Fruit fly (Drosophila melanogaster) whole organism, pupa: ENCODE results near the gene fzr.
A peak's percentile ranks its signal among the peaks of the same experiment; 100 is the strongest.

Experiments used
- CG10348 ChIP-seq: fragments of 200-800 bp; sonication (Bioruptor generic); IDR thresholded peaks from 2 replicates; pipeline ENCODE4 v1.3.6; 2022; ENCODE audit warnings: missing biosample characterization, missing genetic modification characterization
- CG12605 ChIP-seq: fragments of 200-800 bp; sonication (Bioruptor generic); IDR thresholded peaks from 2 replicates; pipeline ENCODE4 v1.3.6; 2022; ENCODE audit warnings: missing biosample characterization, missing genetic modification characterization
- CG13204 ChIP-seq: fragments of 200-800 bp; sonication (Bioruptor generic); optimal IDR thresholded peaks from 2 replicates; lab custom pipeline; 2018; ENCODE audit warnings: missing biosample characterization, mild to moderate bottlenecking, missing genetic modification characterization, moderate library complexity
- CG14655 ChIP-seq: fragments of 200-800 bp; sonication (Bioruptor generic); optimal IDR thresholded peaks from 3 replicates; lab custom pipeline; 2017; ENCODE audit warnings: mild to moderate bottlenecking, missing biosample characterization, missing genetic modification reagents, missing genetic modification characterization
- CG15710 ChIP-seq: fragments of 200-800 bp; sonication (Bioruptor generic); optimal IDR thresholded peaks from 2 replicates; lab custom pipeline; 2018; ENCODE audit warnings: missing biosample characterization, mild to moderate bottlenecking, missing genetic modification characterization, moderate library complexity
- CG17806 ChIP-seq: fragments of 200-800 bp; sonication (Bioruptor generic); optimal IDR thresholded peaks from 2 replicates; lab custom pipeline; 2018; ENCODE audit warnings: missing biosample characterization, mild to moderate bottlenecking, missing genetic modification characterization, moderate library complexity
- CG32121 ChIP-seq: fragments of 200-800 bp; sonication (Bioruptor generic); IDR thresholded peaks from 2 replicates; pipeline ENCODE4 v1.3.6; 2022; ENCODE audit warnings: missing biosample characterization, missing genetic modification characterization
- CG34367 ChIP-seq: fragments of 200-800 bp; sonication (Bioruptor generic); optimal IDR thresholded peaks from 2 replicates; lab custom pipeline; 2018; ENCODE audit warnings: missing biosample characterization, mild to moderate bottlenecking, missing genetic modification characterization
- CG4496 ChIP-seq: fragments of 200-800 bp; sonication (Bioruptor generic); IDR thresholded peaks from 3 replicates; pipeline ENCODE4 v1.3.6; 2022; ENCODE audit warnings: missing biosample characterization, missing genetic modification characterization
- CG8159 ChIP-seq: fragments of 200-800 bp; sonication (Bioruptor generic); optimal IDR thresholded peaks from 3 replicates; lab custom pipeline; 2018; ENCODE audit warnings: missing biosample characterization, mild to moderate bottlenecking, missing genetic modification characterization, moderate library complexity
- CG8301 ChIP-seq: fragments of 200-800 bp; sonication (Bioruptor generic); optimal IDR thresholded peaks from 2 replicates; lab custom pipeline; 2018; ENCODE audit warnings: missing biosample characterization, mild to moderate bottlenecking, missing genetic modification characterization
- CG9948 ChIP-seq: fragments of 200-800 bp; sonication (Bioruptor generic); optimal IDR thresholded peaks from 2 replicates; lab custom pipeline; 2018; ENCODE audit warnings: missing biosample characterization, mild to moderate bottlenecking, missing genetic modification characterization, moderate library complexity
- D1 ChIP-seq: fragments of 200-800 bp; sonication (Bioruptor generic); optimal IDR thresholded peaks from 2 replicates; lab custom pipeline; 2018; ENCODE audit warnings: missing biosample characterization, mild to moderate bottlenecking, missing genetic modification characterization, moderate library complexity
- EcR ChIP-seq: fragments of 200-800 bp; sonication (Bioruptor generic); optimal IDR thresholded peaks from 3 replicates; lab custom pipeline; 2019; ENCODE audit warnings: missing biosample characterization, missing genetic modification characterization, mild to moderate bottlenecking, moderate library complexity, missing genetic modification reagents
- Ets98B ChIP-seq: fragments of 200-800 bp; sonication (Bioruptor generic); IDR thresholded peaks from 2 replicates; pipeline ENCODE4 v1.3.6; 2022; ENCODE audit warnings: missing biosample characterization, missing genetic modification characterization
- Pif1A ChIP-seq: fragments of 200-800 bp; sonication (Bioruptor generic); optimal IDR thresholded peaks from 3 replicates; lab custom pipeline; 2016; ENCODE audit warnings: missing biosample characterization, missing genetic modification characterization
- Pif1B ChIP-seq: fragments of 200-800 bp; sonication (Bioruptor generic); optimal IDR thresholded peaks from 3 replicates; lab custom pipeline; 2016; ENCODE audit warnings: missing biosample characterization, missing genetic modification characterization
- Snoo ChIP-seq: fragments of 200-800 bp; sonication (Bioruptor generic); optimal IDR thresholded peaks from 3 replicates; lab custom pipeline; 2017; ENCODE audit warnings: missing biosample characterization, mild to moderate bottlenecking, missing genetic modification characterization, inconsistent platforms
- fd96Ca ChIP-seq: fragments of 200-800 bp; sonication (Bioruptor generic); IDR thresholded peaks from 3 replicates; pipeline ENCODE4 v1.3.6; 2022; ENCODE audit warnings: missing biosample characterization, missing genetic modification characterization
- gl ChIP-seq: fragments of 200-800 bp; sonication (Bioruptor generic); optimal IDR thresholded peaks from 2 replicates; lab custom pipeline; 2018; ENCODE audit warnings: missing biosample characterization, mild to moderate bottlenecking, missing genetic modification characterization
- rn ChIP-seq: fragments of 200-800 bp; sonication (Bioruptor generic); IDR thresholded peaks from 2 replicates; pipeline ENCODE4 v1.3.6; 2022; ENCODE audit warnings: missing biosample characterization, missing genetic modification characterization

The fzr gene

DNA sequence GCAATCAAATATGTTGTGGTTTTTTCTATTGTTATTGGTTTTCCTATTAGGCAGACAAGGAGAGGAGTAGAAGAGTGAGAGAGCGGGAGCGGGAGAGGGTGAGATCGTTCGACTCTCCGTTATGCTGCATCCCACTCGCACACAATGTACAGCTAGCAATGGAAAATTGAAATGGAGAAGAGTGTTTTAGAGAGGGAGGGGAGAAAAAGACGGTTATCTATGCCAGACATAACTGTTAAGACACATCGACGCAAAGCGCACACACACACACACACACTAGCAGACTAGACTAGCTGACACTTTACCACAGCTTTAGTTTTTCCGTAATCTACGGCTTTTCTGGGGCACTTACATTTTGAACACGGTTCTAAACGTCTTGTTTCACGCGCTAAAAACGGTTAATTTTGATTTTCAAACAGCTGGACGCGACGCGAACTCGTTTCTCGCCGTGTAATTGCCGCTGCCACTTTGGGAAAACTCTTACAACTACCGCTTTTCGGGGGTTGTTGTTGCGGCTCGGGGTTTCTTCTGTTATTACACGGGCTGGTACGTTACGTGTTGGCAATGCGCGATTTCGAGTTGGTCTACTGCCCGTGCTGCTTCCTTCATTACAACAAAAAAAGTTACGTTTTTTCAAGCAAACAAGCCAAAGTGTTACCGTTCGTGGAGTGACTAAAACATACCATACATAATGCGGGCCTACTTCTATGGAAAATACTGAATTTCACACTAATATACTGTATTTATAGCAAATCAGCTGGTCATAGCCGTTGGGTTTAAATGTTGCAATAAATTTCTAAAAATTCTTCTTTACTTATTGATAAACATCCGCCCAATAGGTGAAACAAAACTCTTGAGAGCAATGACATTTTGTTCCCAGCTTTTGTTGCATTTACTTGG lies at the start of gene fzr:
fzr (minus strand) TSS at position 625 of the 900 bp plus-strand sequence.
- TF ChIP-seq CG4496: peak; percentile 16; the same call in 1 of the 3 replicates
- TF ChIP-seq CG10348 (GFP tag; lab: Robert Waterston, UW): no peak

DNA sequence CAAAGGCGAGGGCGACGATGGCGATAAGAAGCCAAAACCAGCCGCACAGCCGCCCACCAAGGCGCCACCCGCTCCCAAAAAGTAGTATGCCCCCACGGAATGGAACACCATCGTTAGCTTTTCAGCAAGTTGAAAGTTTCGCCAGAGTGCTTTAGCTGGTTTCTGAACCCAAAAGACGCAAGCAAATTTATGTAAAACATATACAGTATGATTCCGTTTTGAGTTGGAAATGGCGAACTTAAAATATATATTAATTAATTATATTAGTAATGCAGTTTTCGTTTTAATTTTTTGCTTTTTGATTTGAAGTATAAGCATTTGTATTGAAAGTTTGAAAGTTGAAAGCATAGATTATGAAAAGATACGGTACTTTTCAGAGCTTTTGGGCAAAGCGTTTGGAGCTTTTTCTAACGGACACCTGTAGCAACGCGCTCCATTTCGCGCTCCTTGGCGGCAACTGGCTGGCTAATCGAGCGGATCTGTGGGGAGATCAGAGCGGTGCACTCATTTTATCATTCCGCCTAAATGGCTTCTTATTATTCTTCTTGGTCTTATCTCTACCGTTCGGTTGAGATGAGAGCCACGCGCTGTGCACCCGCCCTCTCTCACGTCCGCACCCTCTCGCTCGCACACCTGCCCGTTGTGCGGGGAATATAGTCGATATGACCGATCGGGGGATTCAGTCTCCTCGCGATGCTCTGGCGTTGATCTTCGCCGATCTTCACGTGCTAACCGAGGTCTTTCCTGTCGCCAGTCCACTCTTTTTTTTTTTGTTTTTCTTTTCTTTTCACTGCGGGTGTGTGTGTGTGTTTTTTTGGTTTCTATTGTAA lies 28.1 kb upstream of the fzr start, which contains the start of gene Proc-R:
Proc-R (plus strand) TSS at position 680 of the 830 bp plus-strand sequence.
- TF ChIP-seq rn (GFP tag; lab: Robert Waterston, UW) (no peak), CG4496 (peak; percentile 42; the same call in 1 of the 3 replicates), CG12605 (GFP tag; lab: Robert Waterston, UW) (0 out of 2 replicates have a peak, but pooled peaks have one; percentile 24), CG34367 (tag; lab: Kevin White, UChicago) (no peak), D1 (tag; lab: Kevin White, UChicago) (no peak), CG32121 (GFP tag; lab: Robert Waterston, UW) (peak; percentile 42; the same call in 1 of the 2 replicates), Pif1A (GFP tag; lab: Kevin White, UChicago) (no peak)

DNA sequence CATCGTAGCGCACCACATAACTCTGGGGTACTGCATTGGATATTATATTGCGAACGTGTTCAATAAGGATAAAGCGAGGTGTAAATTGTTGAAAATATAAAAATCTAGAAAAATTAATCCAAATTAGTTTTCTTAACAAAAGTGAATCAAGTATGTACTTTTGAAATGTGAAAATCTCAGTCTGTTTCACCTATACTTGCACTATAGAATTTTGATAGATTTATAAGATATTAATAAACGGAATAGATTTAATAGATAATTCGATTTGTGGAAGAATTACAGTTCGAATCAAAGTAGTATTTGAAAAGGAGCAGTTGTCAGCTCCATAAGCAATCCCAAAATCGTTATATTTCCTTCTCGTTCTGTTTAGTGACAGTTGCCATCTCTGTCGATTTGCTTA lies 25.7 kb upstream of the fzr start, which contains the start of gene CG7024:
CG7024 (plus strand) TSS at position 301 of the 400 bp plus-strand sequence.
- no peak for TF ChIP-seq rn (GFP tag; lab: Robert Waterston, UW)
- no peak for TF ChIP-seq CG8301
- TF ChIP-seq EcR (GFP tag; lab: Kevin White, UChicago): no peak
- no peak for TF ChIP-seq gl (tag; lab: Kevin White, UChicago)
- TF ChIP-seq D1 (tag; lab: Kevin White, UChicago): no peak
- TF ChIP-seq Ets98B (GFP tag; lab: Robert Waterston, UW): no peak
- no peak for TF ChIP-seq CG12605 (GFP tag; lab: Robert Waterston, UW)
- TF ChIP-seq, all 21 proteins: peak for 0

DNA sequence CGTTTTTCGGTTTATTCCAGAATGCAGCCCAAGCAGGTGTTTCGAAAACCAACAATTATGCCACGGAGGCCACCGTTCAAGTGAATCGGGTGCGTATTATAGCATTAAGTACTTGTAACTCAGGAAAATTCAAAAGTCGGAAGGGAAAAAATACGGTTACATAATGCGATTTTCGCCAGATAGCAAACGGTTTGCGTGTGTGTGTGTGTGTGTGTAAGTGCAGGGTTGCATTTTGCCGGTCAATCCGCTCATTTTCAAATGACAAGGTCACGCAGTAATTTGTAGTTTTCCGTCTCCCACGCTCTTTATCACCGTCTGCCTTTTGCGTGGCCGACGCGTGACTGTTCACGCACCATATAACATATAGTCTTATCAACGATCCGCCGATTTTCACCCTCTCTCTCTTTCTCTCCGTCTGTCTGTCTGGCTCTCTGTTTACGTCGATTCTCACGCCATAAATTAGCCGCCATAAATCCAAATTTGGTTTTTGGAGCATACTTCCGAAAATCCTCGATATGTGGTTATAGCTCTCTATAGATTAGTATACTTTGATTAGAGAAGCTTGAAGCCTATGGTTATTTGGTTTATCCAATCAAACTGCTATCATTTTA lies 23.6 kb upstream of the fzr start:
- TF ChIP-seq CG10348 (GFP tag; lab: Robert Waterston, UW) (no peak), Snoo (tag; lab: Kevin White, UChicago) (no peak), CG8159 (tag; lab: Kevin White, UChicago) (no peak), EcR (GFP tag; lab: Kevin White, UChicago) (no peak), fd96Ca (GFP tag; lab: Robert Waterston, UW) (no peak), Pif1A (GFP tag; lab: Kevin White, UChicago) (no peak), rn (GFP tag; lab: Robert Waterston, UW) (no peak), CG17806 (no peak), gl (tag; lab: Kevin White, UChicago) (no peak), Ets98B (GFP tag; lab: Robert Waterston, UW) (no peak), CG4496 (no peak), CG12605 (GFP tag; lab: Robert Waterston, UW) (no peak), Pif1B (no peak), CG32121 (GFP tag; lab: Robert Waterston, UW) (no peak), CG34367 (tag; lab: Kevin White, UChicago) (no peak), CG15710 (tag; lab: Kevin White, UChicago) (no peak), CG14655 (GFP tag; lab: Kevin White, UChicago) (no peak), CG9948 (tag; lab: Kevin White, UChicago) (no peak), D1 (tag; lab: Kevin White, UChicago) (no peak), CG13204 (no peak)

DNA sequence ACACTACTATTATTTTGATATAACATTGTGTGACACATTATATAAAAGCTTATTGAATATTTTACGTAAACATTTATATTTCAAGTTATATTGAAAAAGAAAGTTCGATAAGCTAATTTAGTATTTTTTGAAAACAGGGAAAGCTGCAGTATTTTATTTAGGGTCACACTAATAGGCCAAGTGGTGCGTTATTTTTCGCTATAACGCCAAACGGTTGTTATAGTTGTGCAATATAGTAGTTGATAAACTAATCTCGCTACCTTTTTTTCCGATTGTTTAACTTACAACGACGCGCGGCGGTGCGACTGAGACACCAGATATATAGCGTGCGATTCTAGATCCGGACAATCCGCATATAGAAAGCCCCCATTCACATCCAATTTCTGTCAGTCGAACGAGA lies 22.8 kb upstream of the fzr start, which contains the start of gene Pdha:
Pdha (plus strand) TSS at position 167 of the 400 bp plus-strand sequence.
- TF ChIP-seq CG8159 (tag; lab: Kevin White, UChicago) (no peak), CG14655 (GFP tag; lab: Kevin White, UChicago) (no peak), Pif1B (no peak), D1 (tag; lab: Kevin White, UChicago) (no peak), CG13204 (no peak), EcR (GFP tag; lab: Kevin White, UChicago) (no peak), CG12605 (GFP tag; lab: Robert Waterston, UW) (no peak), CG4496 (no peak), Pif1A (GFP tag; lab: Kevin White, UChicago) (no peak), CG9948 (tag; lab: Kevin White, UChicago) (no peak), rn (GFP tag; lab: Robert Waterston, UW) (no peak), fd96Ca (GFP tag; lab: Robert Waterston, UW) (no peak), CG17806 (no peak), CG10348 (GFP tag; lab: Robert Waterston, UW) (no peak), CG32121 (GFP tag; lab: Robert Waterston, UW) (no peak), CG8301 (no peak), CG34367 (tag; lab: Kevin White, UChicago) (no peak)
